Worm (Caenorhabditis elegans) whole organism, midembryonic: ENCODE results near the gene pek-1.
"Not testable (repeated sequence)": the region's sequence is repeated elsewhere in the genome, so short reads cannot be mapped to it uniquely, and the experiment has no call there.

Source experiments
- T22C8.4 ChIP-seq: fragments of 200-800 bp; sonication (Bioruptor generic); IDR thresholded peaks from 2 replicates; pipeline ENCODE4 v1.3.6; 2022; ENCODE audit warnings: missing genetic modification characterization, missing compliant biosample characterization
- cog-1 ChIP-seq: sonication (generic microtip); optimal IDR thresholded peaks from 2 replicates; lab custom pipeline; 2016; ENCODE audit warnings: missing genetic modification characterization, missing compliant biosample characterization
- flt-1 ChIP-seq: fragments of 200-800 bp; sonication (Bioruptor generic); IDR thresholded peaks from 2 replicates; pipeline ENCODE4 v1.3.6; 2022; ENCODE audit warnings: missing genetic modification characterization, missing compliant biosample characterization
- klf-2 ChIP-seq: fragments of 200-800 bp; sonication (Bioruptor generic); conservative IDR thresholded peaks from 2 replicates; pipeline ENCODE4 v1.3.6; 2022; ENCODE audit warnings: missing genetic modification reagents, missing genetic modification characterization, missing compliant biosample characterization
- med-1 ChIP-seq: sonication (generic microtip); optimal IDR thresholded peaks from 2 replicates; lab custom pipeline; 2017; ENCODE audit warnings: missing genetic modification characterization, mild to moderate bottlenecking, missing compliant biosample characterization, antibody characterized with exemption, missing genetic modification reagents; ENCODE audit not compliant: insufficient read depth
- ref-1 ChIP-seq: fragments of 200-800 bp; sonication (Bioruptor generic); conservative IDR thresholded peaks from 2 replicates; pipeline ENCODE4 v1.3.6; 2022; ENCODE audit warnings: missing genetic modification reagents, missing genetic modification characterization, missing compliant biosample characterization
- tab-1 ChIP-seq: fragments of 200-800 bp; sonication (Bioruptor generic); IDR thresholded peaks from 2 replicates; pipeline ENCODE4 v1.3.6; 2022; ENCODE audit warnings: missing genetic modification characterization, missing compliant biosample characterization
- ztf-23 ChIP-seq: fragments of 200-800 bp; sonication (Bioruptor generic); IDR thresholded peaks from 2 replicates; pipeline ENCODE4 v1.3.6; 2022; ENCODE audit warnings: missing genetic modification reagents, missing genetic modification characterization, missing compliant biosample characterization
- ztf-29 ChIP-seq: fragments of 200-800 bp; sonication (Bioruptor generic); IDR thresholded peaks from 2 replicates; pipeline ENCODE4 v1.3.6; 2022; ENCODE audit warnings: missing genetic modification reagents, missing genetic modification characterization, missing compliant biosample characterization

Gene pek-1

ce11 chrX:11439740-11440139 lies 25.1 kb upstream of the pek-1 start, which contains the start of gene F46C3.7:
TSS of gene F46C3.7 (plus strand) at chrX:11440040.
- not testable (repeated sequence) for TF ChIP-seq ztf-23 (GFP tag; lab: Robert Waterston, UW); med-1; ztf-29

- TF ChIP-seq ztf-23 (GFP tag; lab: Robert Waterston, UW) (no peak), med-1 (no peak), flt-1 (no peak), cog-1 (no peak), ref-1 (GFP tag; lab: Robert Waterston, UW) (no peak), klf-2 (GFP tag; lab: Robert Waterston, UW) (no peak)
Observed at ce11 chrX:11437716-11438115, 23.0 kb upstream of the pek-1 start.

DNA sequence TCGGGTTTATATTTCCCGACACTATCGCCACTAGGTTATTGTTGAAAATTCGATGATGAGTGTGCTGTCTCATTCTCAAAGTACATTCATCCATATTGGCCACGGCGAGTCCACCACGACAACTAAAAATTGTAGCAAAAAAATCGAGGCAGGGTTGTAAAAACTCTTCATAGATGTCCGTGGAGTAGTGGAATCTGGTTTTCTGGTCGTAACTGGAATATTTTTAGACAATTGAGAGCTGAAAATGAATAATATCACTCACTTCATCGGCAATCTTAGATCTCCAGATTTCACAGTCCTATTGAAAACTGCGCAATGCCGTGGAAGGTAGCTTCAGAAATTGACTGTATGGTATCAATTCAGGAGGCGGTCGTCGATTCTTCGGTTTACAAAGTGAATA lies 20.8 kb upstream of the pek-1 start:
- TF ChIP-seq tab-1 (GFP tag; lab: Robert Waterston, UW) (no peak), cog-1 (no peak), med-1 (no peak), T22C8.4 (GFP tag; lab: Robert Waterston, UW) (no peak), flt-1 (no peak), ref-1 (GFP tag; lab: Robert Waterston, UW) (no peak), ztf-23 (GFP tag; lab: Robert Waterston, UW) (no peak), ztf-29 (no peak), klf-2 (GFP tag; lab: Robert Waterston, UW) (no peak)

- no peak for TF ChIP-seq ref-1 (GFP tag; lab: Robert Waterston, UW)
- TF ChIP-seq klf-2 (GFP tag; lab: Robert Waterston, UW) = no peak
- no peak for TF ChIP-seq cog-1
- no peak for TF ChIP-seq ztf-29
- TF ChIP-seq T22C8.4 (GFP tag; lab: Robert Waterston, UW) = no peak
- no peak for TF ChIP-seq tab-1 (GFP tag; lab: Robert Waterston, UW)
Observed at ce11 chrX:11433488-11433887, 18.8 kb upstream of the pek-1 start, which contains the start of gene hum-4. TSS of gene hum-4 (minus strand) at chrX:11433588.

ce11 chrX:11427550-11427949 lies 12.9 kb upstream of the pek-1 start:
- TF ChIP-seq ref-1 (GFP tag; lab: Robert Waterston, UW) (no peak), ztf-23 (GFP tag; lab: Robert Waterston, UW) (no peak), cog-1 (no peak), flt-1 (no peak), ztf-29 (no peak), T22C8.4 (GFP tag; lab: Robert Waterston, UW) (no peak), med-1 (no peak), tab-1 (GFP tag; lab: Robert Waterston, UW) (no peak), klf-2 (GFP tag; lab: Robert Waterston, UW) (no peak)

DNA sequence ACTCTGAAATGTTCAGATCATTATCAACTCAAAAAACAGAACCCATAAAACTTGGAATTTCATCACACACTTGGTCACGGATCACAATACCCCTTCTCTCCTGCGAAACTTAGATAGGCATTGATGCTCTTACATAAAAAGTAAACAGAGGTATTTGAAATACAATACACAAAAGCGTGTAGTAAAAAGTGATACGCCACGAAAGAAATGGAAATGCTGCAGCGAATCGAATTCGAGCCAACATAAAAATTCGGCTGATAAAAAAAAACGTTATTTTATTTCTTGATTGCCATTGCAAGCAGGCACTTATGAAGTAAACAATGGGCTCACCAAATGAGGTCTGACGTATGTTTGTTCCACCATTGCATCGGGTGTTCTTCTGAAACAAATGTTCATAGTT lies 12.0 kb upstream of the pek-1 start:
- TF ChIP-seq cog-1 (no peak), flt-1 (no peak), klf-2 (GFP tag; lab: Robert Waterston, UW) (no peak), T22C8.4 (GFP tag; lab: Robert Waterston, UW) (no peak), ztf-23 (GFP tag; lab: Robert Waterston, UW) (no peak), ref-1 (GFP tag; lab: Robert Waterston, UW) (no peak), med-1 (no peak), ztf-29 (no peak), tab-1 (GFP tag; lab: Robert Waterston, UW) (no peak)

DNA sequence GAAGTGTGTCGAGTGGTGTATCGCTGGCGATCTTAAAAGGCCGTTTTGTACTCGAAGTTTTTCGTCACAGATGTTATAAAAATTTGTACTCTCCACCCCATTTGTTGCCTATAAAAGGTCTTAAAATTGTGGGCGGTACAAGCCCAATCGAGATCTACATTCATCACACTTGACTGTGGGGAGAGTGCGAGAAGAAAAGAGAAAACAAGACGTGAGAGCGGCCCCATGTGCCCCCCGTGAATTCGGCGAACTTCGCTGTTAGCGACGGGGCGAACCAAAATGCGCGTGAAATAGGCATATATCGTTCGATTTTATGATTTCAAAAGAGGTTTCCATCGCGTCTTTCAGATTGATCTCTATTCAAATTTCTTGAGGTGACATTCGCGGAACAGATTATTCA lies 5.3 kb upstream of the pek-1 start, which contains the start of gene F46C3.6:
Gene F46C3.6, minus strand, starts transcription at position 87 of the 400 bp plus-strand sequence.
- TF ChIP-seq T22C8.4 (GFP tag; lab: Robert Waterston, UW) = no peak
- no peak for TF ChIP-seq klf-2 (GFP tag; lab: Robert Waterston, UW)
- no peak for TF ChIP-seq tab-1 (GFP tag; lab: Robert Waterston, UW)
- no peak for TF ChIP-seq med-1
- no peak for TF ChIP-seq ztf-23 (GFP tag; lab: Robert Waterston, UW)

DNA sequence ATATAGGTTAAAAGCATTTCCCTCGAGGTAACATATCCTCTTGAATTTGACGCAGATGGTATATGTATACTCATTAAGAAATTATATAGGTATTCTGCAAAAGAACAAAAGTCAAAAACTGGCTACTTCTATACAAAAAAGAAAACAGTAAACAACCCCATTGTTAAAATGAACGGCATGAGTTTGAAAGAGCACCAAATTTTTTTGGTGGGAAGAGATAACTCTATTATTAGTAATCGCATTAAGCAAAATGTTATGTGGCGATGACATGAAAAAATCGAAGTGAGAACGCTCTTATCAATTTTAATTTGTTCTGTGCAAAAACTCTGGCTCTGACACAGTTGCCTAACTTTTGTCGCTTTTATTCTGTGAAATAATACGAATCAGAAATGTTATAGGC lies 4.0 kb upstream of the pek-1 start, which contains the start of gene F46C3.2:
Gene F46C3.2, minus strand, starts transcription at position 101 of the 400 bp plus-strand sequence.
- TF ChIP-seq cog-1 = no peak
- TF ChIP-seq tab-1 (GFP tag; lab: Robert Waterston, UW) = no peak
- TF ChIP-seq med-1 = no peak
- no peak for TF ChIP-seq T22C8.4 (GFP tag; lab: Robert Waterston, UW)
- TF ChIP-seq ztf-29 = no peak
- no peak for TF ChIP-seq klf-2 (GFP tag; lab: Robert Waterston, UW)
- no peak for TF ChIP-seq flt-1
- no peak for TF ChIP-seq ref-1 (GFP tag; lab: Robert Waterston, UW)
- no peak for TF ChIP-seq ztf-23 (GFP tag; lab: Robert Waterston, UW)

- no peak for TF ChIP-seq klf-2 (GFP tag; lab: Robert Waterston, UW)
- no peak for TF ChIP-seq ztf-29
- TF ChIP-seq flt-1 = no peak
Observed at ce11 chrX:11411675-11412074, 3.0 kb downstream of the pek-1 start.

DNA sequence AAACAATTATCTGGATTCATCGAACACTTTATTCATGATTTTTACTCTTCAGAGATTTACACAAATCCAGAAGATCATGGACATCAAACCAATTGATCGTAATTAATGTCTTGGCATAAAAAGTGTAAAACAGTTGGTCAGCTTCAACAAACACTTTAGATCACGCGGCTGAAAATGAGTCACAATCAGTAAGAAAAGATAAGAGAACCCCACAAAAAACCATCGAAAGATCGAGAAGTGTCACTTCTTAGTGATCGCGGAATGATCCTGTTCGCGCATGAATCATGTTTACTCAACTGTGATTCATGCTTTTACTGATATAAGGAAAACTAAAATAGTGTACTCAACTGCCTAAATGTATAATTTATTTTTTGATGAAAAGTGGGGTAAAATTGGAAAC lies 5.2 kb downstream of the pek-1 start:
- TF ChIP-seq ref-1 (GFP tag; lab: Robert Waterston, UW) = no peak
- no peak for TF ChIP-seq med-1
- TF ChIP-seq T22C8.4 (GFP tag; lab: Robert Waterston, UW) = no peak
- TF ChIP-seq klf-2 (GFP tag; lab: Robert Waterston, UW) = no peak
- TF ChIP-seq ztf-23 (GFP tag; lab: Robert Waterston, UW) = no peak
- no peak for TF ChIP-seq flt-1
- no peak for TF ChIP-seq ztf-29
- no peak for TF ChIP-seq tab-1 (GFP tag; lab: Robert Waterston, UW)
- TF ChIP-seq cog-1 = no peak

DNA sequence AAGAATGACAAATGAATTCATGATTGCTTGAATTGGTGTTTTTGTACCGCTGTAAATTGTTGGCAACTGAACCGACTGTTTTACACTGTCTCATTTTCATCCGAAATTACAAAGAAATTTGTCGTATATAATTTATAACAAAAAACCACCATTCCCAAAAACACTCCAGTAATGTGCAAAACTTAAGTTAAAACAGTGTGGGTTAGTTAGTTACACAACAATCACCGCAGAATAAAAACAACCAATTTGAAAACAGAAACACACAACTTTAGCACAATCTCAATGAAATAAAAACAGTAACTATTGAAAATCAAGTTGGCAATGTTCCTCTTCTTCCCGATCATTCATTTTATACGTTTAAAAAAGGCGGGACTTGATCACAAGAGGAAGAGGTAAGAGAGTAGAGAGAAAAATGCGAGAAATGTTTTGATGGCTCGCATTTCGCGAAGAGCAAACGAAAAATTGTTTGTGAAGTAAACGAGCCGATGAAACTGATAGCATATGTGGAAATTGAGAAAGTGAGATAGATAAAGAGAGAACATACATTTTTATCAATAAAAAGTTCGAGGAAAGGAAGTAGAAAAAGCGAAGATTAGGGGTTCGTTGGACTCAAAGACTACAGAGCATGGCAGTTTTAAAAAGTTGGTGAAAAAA lies 6.9 kb downstream of the pek-1 start, which contains the start of gene F08B12.4:
Gene F08B12.4, minus strand, starts transcription at position 51 of the 654 bp plus-strand sequence.
- TF ChIP-seq ztf-29 (no peak), ztf-23 (GFP tag; lab: Robert Waterston, UW) (no peak), cog-1 (no peak), flt-1 (no peak), klf-2 (GFP tag; lab: Robert Waterston, UW) (no peak), ref-1 (GFP tag; lab: Robert Waterston, UW) (no peak), T22C8.4 (GFP tag; lab: Robert Waterston, UW) (no peak), tab-1 (GFP tag; lab: Robert Waterston, UW) (no peak)
